Worm (Caenorhabditis elegans) whole organism, L1 larva: Measurements from ENCODE around the gene scl-10.

Experiments used
- ceh-82 ChIP-seq, 3 experiments: fragments of 150-350 bp in 1 of 3; sonication (generic microtip) in 2 of 3; optimal IDR thresholded peaks; 2 replicates each; lab custom pipeline; 2014 to 2017; ENCODE audit warnings: missing biosample characterization in 3 of 3, missing genetic modification characterization in 3 of 3
- ceh-88 ChIP-seq: fragments of 200-800 bp; sonication (Bioruptor generic); IDR thresholded peaks from 2 replicates; pipeline ENCODE4 v1.3.6; 2022; ENCODE audit warnings: missing genetic modification characterization, missing compliant biosample characterization
- fos-1 ChIP-seq: fragments of 150-350 bp; optimal IDR thresholded peaks from 2 replicates; lab custom pipeline; 2014; ENCODE audit warnings: missing biosample characterization, missing genetic modification characterization
- hpl-2 ChIP-seq: fragments of 150-350 bp; optimal IDR thresholded peaks from 2 replicates; lab custom pipeline; 2014; ENCODE audit warnings: missing biosample characterization, missing genetic modification reagents, missing genetic modification characterization
- lin-13 ChIP-seq: fragments of 150-350 bp; optimal IDR thresholded peaks from 2 replicates; lab custom pipeline; 2014; ENCODE audit warnings: missing biosample characterization, missing genetic modification reagents, missing genetic modification characterization
- nhr-77 ChIP-seq: fragments of 150-350 bp; optimal IDR thresholded peaks from 2 replicates; lab custom pipeline; 2014; ENCODE audit warnings: missing biosample characterization, missing genetic modification characterization
- nhr-84 ChIP-seq: sonication (generic microtip); optimal IDR thresholded peaks from 2 replicates; lab custom pipeline; 2017; ENCODE audit warnings: missing biosample characterization, missing genetic modification characterization
- snpc-4 ChIP-seq: fragments of 150-350 bp; optimal IDR thresholded peaks from 2 replicates; lab custom pipeline; 2014; ENCODE audit warnings: missing biosample characterization, missing genetic modification characterization
- snu-23 ChIP-seq: sonication (generic microtip); optimal IDR thresholded peaks from 2 replicates; lab custom pipeline; 2016; ENCODE audit warnings: missing genetic modification characterization, missing compliant biosample characterization
- zag-1 ChIP-seq: fragments of 150-350 bp; optimal IDR thresholded peaks from 2 replicates; lab custom pipeline; 2014; ENCODE audit warnings: missing biosample characterization, missing genetic modification characterization

DNA sequence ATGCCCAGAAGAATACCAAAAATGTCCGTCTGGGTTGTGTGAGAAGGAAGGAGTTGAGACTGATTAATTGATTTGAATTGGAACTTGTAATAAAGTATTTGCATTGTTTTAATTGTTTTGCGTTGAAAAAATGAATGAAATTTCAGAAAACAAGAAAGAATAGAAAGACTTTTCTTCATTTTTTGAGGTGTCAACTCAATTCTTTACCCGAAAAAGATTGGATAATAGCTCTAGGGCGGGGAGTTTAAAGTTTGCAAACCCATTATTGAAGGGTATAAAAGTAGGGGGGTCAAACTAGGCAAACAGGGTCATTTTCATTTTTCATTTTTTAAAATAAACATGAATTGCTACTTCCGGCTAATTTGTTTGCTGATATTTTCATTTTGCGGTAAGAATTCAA, at the start of gene scl-10:
- no peak for TF ChIP-seq hpl-2 (GFP tag; lab: Kevin White, UChicago)
- TF ChIP-seq fos-1: no peak
- TF ChIP-seq lin-13 (GFP tag; lab: Kevin White, UChicago): no peak
- TF ChIP-seq snpc-4 (tag; lab: Kevin White, UChicago): no peak
- TF ChIP-seq ceh-82 (tag; optimal IDR thresholded peaks at IDR 0.05; lab: Kevin White, UChicago): no peak
- no peak for TF ChIP-seq ceh-88
- TF ChIP-seq zag-1: no peak
- TF ChIP-seq nhr-77 (tag; lab: Kevin White, UChicago): no peak
- TF ChIP-seq nhr-84 (tag; lab: Kevin White, UChicago): no peak
- TF ChIP-seq snu-23: no peak
